Fruit fly (Drosophila melanogaster) Kc167 (cell line): ENCODE data around the gene red.

Experiments
- Myc ChIP-seq: fragments of >200 bp; optimal IDR thresholded peaks from 2 replicates; lab custom pipeline; 2017; ENCODE audit warnings: missing external identifiers
- Sin3A ChIP-seq: fragments of >200 bp; optimal IDR thresholded peaks from 2 replicates; lab custom pipeline; 2018; ENCODE audit warnings: missing external identifiers
- h ChIP-seq: fragments of >200 bp; optimal IDR thresholded peaks from 3 replicates; lab custom pipeline; 2018; ENCODE audit warnings: missing external identifiers
- insv ChIP-seq: fragments of >200 bp; optimal IDR thresholded peaks from 3 replicates; lab custom pipeline; 2018; ENCODE audit warnings: missing external identifiers
- psq ChIP-seq: fragments of >200 bp; optimal IDR thresholded peaks from 2 replicates; lab custom pipeline; 2017; ENCODE audit warnings: missing external identifiers
- ttk ChIP-seq: sonication (Bioruptor generic); optimal IDR thresholded peaks from 2 replicates; lab custom pipeline; 2017; ENCODE audit warnings: missing external identifiers

Gene red

dm6 chr3R:14288669-14289383 is at the start of gene red:
red (plus strand) TSS chr3R:14289071.
- TF ChIP-seq ttk (lab: Kevin White, UChicago) (no peak), psq (no peak), Myc (lab: Kevin White, UChicago) (no peak), Sin3A (lab: Kevin White, UChicago) (no peak), h (lab: Kevin White, UChicago) (no peak)

- TF ChIP-seq psq (no peak), insv (no peak), h (lab: Kevin White, UChicago) (no peak), Myc (lab: Kevin White, UChicago) (no peak), ttk (lab: Kevin White, UChicago) (no peak), Sin3A (lab: Kevin White, UChicago) (no peak)
Measured at dm6 chr3R:14244577-14244976, 44.3 kb upstream of the red start, which contains the start of gene CG43291. CG43291 (minus strand) TSS chr3R:14244677.

dm6 chr3R:14245371-14245770 is 43.5 kb upstream of the red start, which contains the start of gene CG9616:
CG9616 (minus strand) TSS chr3R:14245471.
- no peak for TF ChIP-seq h (lab: Kevin White, UChicago)
- TF ChIP-seq insv, result no peak

DNA sequence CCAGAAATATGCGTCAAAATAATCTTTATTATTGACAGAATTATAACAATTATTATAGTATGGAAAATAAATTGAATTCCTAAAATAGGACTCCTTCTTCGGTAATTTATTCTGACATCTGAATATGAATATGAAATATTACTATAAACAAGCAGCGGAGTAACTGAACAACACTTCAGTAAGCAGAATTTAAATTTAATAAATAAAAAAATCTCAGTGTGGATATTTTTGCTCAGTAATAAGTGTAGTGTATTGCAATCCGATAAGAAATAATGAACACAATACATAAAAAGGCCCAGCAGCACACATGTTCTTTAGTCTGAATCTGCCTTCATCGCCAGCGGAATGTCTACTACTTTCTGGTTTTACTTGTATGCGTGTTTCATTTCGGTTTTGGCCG is 33.1 kb upstream of the red start, which contains the start of gene CG43179:
Gene CG43179, plus strand, starts transcription at position 301 of the 400 bp plus-strand sequence.
- no peak for TF ChIP-seq Sin3A (lab: Kevin White, UChicago)
- TF ChIP-seq h (lab: Kevin White, UChicago), result no peak
- TF ChIP-seq insv, result no peak
- TF ChIP-seq Myc (lab: Kevin White, UChicago), result no peak
- TF ChIP-seq psq, result no peak
- no peak for TF ChIP-seq ttk (lab: Kevin White, UChicago)

DNA sequence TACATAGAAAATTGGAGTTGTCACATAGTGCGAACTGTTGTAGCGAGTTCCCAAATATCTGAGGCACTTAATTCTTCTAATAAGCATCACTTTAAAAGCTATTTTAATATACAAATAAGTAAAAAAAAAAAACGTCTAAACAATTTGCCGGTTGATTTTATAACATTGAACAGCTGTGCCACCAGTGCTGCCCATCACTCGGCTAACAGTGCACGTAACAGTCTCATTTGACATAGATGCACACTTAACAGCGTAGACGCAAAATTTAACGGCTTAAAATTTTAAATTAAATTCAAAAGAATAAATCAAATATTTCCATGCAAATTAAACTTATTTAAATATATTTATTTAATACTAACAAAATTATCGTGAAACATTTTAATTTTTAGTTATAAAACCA is 29.1 kb upstream of the red start, which contains the start of gene MetRS-m:
Gene MetRS-m, minus strand, starts transcription at position 171 of the 400 bp plus-strand sequence.
- TF ChIP-seq psq, result no peak
- TF ChIP-seq insv, result no peak
- TF ChIP-seq Myc (lab: Kevin White, UChicago), result no peak
- TF ChIP-seq ttk (lab: Kevin White, UChicago), result no peak
- no peak for TF ChIP-seq Sin3A (lab: Kevin White, UChicago)
- no peak for TF ChIP-seq h (lab: Kevin White, UChicago)

DNA sequence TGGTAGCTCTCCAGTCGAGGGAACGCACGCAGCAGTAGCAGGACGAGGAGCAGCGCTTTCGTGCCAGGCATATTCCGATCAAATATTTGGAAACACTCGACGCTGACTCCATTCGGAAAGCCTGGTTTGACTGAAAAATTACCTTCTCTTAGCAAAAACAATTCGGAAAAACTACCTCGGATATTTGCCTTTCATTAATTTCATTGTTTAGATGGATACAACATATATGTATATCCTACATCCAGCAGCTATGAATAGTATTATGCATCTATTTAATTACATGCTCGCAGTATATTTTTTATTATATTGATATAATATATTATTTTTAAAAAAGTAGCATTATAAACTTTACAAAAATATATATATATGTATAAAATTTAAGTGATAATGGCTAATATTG is 27.8 kb upstream of the red start, which contains the start of gene CG14840:
Gene CG14840, minus strand, starts transcription at position 101 of the 400 bp plus-strand sequence.
- TF ChIP-seq psq, result no peak
- no peak for TF ChIP-seq h (lab: Kevin White, UChicago)
- TF ChIP-seq insv, result no peak
- TF ChIP-seq Myc (lab: Kevin White, UChicago), result no peak
- TF ChIP-seq ttk (lab: Kevin White, UChicago), result no peak
- TF ChIP-seq Sin3A (lab: Kevin White, UChicago), result no peak

- TF ChIP-seq Sin3A (lab: Kevin White, UChicago), result no peak
- no peak for TF ChIP-seq Myc (lab: Kevin White, UChicago)
- no peak for TF ChIP-seq psq
- no peak for TF ChIP-seq insv
- TF ChIP-seq ttk (lab: Kevin White, UChicago), result no peak
- TF ChIP-seq h (lab: Kevin White, UChicago), result no peak
Measured at dm6 chr3R:14262087-14262486, 26.8 kb upstream of the red start, which contains the start of the genes CG14839 and CG14841. CG14839 (plus strand) TSS chr3R:14262387. CG14841 (minus strand) TSS chr3R:14262418.

DNA sequence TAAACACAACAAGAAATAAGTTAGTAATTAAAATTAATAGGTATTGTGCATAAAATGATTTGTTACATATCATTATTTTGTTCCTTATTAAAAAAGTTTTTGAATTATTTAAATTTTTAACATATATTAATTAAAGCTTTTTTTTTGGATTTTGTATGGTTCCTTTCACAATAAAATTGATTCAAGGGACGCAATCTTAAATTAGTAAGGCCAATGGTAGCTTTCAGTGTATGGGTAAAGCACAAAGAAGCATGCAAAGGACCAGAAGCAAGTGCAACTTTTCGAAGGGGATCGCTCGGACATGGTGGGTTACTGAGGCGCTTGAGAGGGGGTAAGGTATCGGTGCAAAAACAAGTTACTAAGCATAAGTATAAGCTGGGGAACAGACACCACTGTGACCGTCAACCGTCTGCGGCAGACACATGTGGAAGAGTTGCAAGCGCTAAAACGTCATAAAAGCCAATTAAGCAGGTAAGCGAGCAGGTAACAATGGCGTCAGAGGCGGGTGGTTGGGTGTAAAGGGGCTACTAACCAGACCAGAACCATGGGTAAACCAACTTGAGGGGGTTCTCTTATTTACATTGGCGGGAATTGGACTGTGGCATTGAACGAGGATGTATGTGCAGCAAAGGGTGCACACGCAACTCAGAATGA is 13.2 kb upstream of the red start:
- TF ChIP-seq ttk (lab: Kevin White, UChicago) (no peak), insv (no peak), h (lab: Kevin White, UChicago) (no peak), Myc (lab: Kevin White, UChicago) (no peak), Sin3A (lab: Kevin White, UChicago) (no peak), psq (no peak)

- TF ChIP-seq psq (no peak), Sin3A (lab: Kevin White, UChicago) (no peak), h (lab: Kevin White, UChicago) (no peak), Myc (lab: Kevin White, UChicago) (no peak), ttk (lab: Kevin White, UChicago) (no peak)
Measured at dm6 chr3R:14277894-14278522, 10.9 kb upstream of the red start.

- TF ChIP-seq insv (no peak), psq (no peak), h (lab: Kevin White, UChicago) (no peak)
Measured at dm6 chr3R:14278523-14279303, 10.2 kb upstream of the red start.

- TF ChIP-seq Sin3A (lab: Kevin White, UChicago), result no peak
Measured at dm6 chr3R:14279311-14279998, 9.4 kb upstream of the red start.
